Worm (Caenorhabditis elegans): Measurements from ENCODE around the gene agt-1.

DNA sequence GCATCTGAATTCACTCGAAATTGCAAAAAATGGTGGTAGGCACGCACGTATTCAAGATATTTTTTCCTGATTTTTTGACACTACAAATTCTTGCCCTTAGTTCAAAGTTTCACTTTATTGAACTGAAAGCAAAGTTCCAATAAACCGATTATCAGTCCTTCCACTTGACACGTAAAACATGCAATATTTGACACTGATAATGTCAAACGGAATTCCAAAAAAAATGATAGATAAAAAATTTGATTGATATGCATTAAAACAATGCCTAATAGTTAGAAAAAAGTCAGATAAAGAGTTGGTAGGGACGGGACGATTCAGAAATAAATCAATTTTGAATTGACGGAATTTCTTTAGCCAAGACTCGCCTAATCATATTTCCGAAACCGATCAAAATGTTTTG is 42.1 kb downstream of the agt-1 start:
- TF ChIP-seq ceh-18 (tag; optimal IDR thresholded peaks at IDR 0.05) (no peak), T23F11.4 (GFP tag; optimal IDR thresholded peaks at IDR 0.05) (no peak), ceh-9 (tag; optimal IDR thresholded peaks at IDR 0.05) (no peak), ets-4 (tag; optimal IDR thresholded peaks at IDR 0.05) (no peak), che-1 (tag; optimal IDR thresholded peaks at IDR 0.05) (no peak)
